Worm (Caenorhabditis elegans) whole organism, mixed stage, embryonic: ENCODE measurements around the gene Y54G2A.37.

ENCODE experiments used
- drap-1 ChIP-seq: fragments of 200-800 bp; sonication (Bioruptor generic); optimal IDR thresholded peaks from 3 replicates; lab custom pipeline; 2018; ENCODE audit warnings: mild to moderate bottlenecking, missing genetic modification characterization, missing compliant biosample characterization
- elt-1 ChIP-seq: sonication (generic microtip); optimal IDR thresholded peaks from 2 replicates; lab custom pipeline; 2017; ENCODE audit warnings: missing genetic modification characterization, mild to moderate bottlenecking, missing compliant biosample characterization, antibody characterized with exemption, moderate library complexity, borderline replicate concordance; ENCODE audit not compliant: insufficient read depth
- elt-3 ChIP-seq: fragments of 150-350 bp; optimal IDR thresholded peaks from 2 replicates; lab custom pipeline; 2014; ENCODE audit warnings: missing biosample characterization, missing genetic modification characterization
- lin-13 ChIP-seq: fragments of 150-350 bp; optimal IDR thresholded peaks from 2 replicates; lab custom pipeline; 2014; ENCODE audit warnings: missing biosample characterization, missing genetic modification characterization
- lsy-2 ChIP-seq: fragments of 150-350 bp; optimal IDR thresholded peaks from 2 replicates; lab custom pipeline; 2014; ENCODE audit warnings: missing biosample characterization, missing genetic modification characterization
- mep-1 ChIP-seq: fragments of 150-350 bp; optimal IDR thresholded peaks from 2 replicates; lab custom pipeline; 2017; ENCODE audit warnings: missing biosample characterization, missing genetic modification reagents, missing genetic modification characterization, inconsistent platforms
- nhr-237 ChIP-seq: fragments of 150-350 bp; optimal IDR thresholded peaks from 2 replicates; lab custom pipeline; 2014; ENCODE audit warnings: missing biosample characterization, missing genetic modification characterization
- nhr-76 ChIP-seq: sonication (generic microtip); optimal IDR thresholded peaks from 2 replicates; lab custom pipeline; 2017; ENCODE audit warnings: missing biosample characterization, missing genetic modification characterization
- pha-4 ChIP-seq: fragments of 150-350 bp; optimal IDR thresholded peaks from 2 replicates; lab custom pipeline; 2018; ENCODE audit warnings: missing biosample characterization, missing genetic modification reagents, missing genetic modification characterization
- snpc-4 ChIP-seq: fragments of 150-350 bp; optimal IDR thresholded peaks from 2 replicates; lab custom pipeline; 2014; ENCODE audit warnings: missing biosample characterization, missing genetic modification characterization
- sptf-1 ChIP-seq: sonication (generic microtip); optimal IDR thresholded peaks from 2 replicates; lab custom pipeline; 2017; ENCODE audit warnings: mild to moderate bottlenecking, missing genetic modification characterization, moderate library complexity, missing compliant biosample characterization
- unc-39 ChIP-seq: fragments of 150-350 bp; optimal IDR thresholded peaks from 2 replicates; lab custom pipeline; 2014; ENCODE audit warnings: missing biosample characterization, missing genetic modification characterization
- unc-62 ChIP-seq: fragments of 150-350 bp; optimal IDR thresholded peaks from 2 replicates; lab custom pipeline; 2014; ENCODE audit warnings: missing biosample characterization, missing genetic modification reagents, missing genetic modification characterization
- ztf-11 ChIP-seq: fragments of 150-350 bp; optimal IDR thresholded peaks from 2 replicates; lab custom pipeline; 2014; ENCODE audit warnings: missing biosample characterization, missing genetic modification characterization

DNA sequence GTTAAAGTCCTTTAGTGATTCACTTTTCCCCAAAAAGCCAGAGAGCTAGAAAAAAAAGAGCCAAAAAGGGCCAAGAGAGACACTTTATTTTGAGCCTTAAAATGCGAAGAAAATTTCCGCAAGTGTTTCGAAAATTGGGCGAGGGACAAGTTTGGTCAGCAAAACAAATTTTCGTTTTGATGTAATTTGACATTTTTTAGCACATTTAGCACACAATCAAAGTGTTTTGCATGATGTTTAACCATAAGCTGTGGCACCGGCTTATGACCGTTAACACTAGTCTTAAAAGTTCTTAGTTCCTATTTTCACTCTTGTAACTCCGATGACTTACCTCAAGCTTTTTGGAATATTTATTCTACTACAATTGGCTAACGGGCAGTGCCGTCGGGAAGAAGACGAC is at the start of gene Y54G2A.37:
- no peak for TF ChIP-seq nhr-237 (tag; lab: Kevin White, UChicago)
- no peak for TF ChIP-seq lsy-2 (tag; lab: Kevin White, UChicago)
- TF ChIP-seq elt-1 (tag; lab: Kevin White, UChicago), result no peak
- no peak for TF ChIP-seq unc-62 (GFP tag; lab: Kevin White, UChicago)
- TF ChIP-seq drap-1 (GFP tag; lab: Kevin White, UChicago), result no peak
- no peak for TF ChIP-seq elt-3 (tag; lab: Kevin White, UChicago)
- no peak for TF ChIP-seq ztf-11 (tag; lab: Kevin White, UChicago)
- TF ChIP-seq pha-4, result no peak
- no peak for TF ChIP-seq unc-39 (tag; lab: Kevin White, UChicago)
- no peak for TF ChIP-seq sptf-1 (tag; lab: Kevin White, UChicago)
- no peak for TF ChIP-seq lin-13 (tag; lab: Kevin White, UChicago)
- TF ChIP-seq mep-1 (tag; lab: Kevin White, UChicago), result no peak
- no peak for TF ChIP-seq snpc-4
- no peak for TF ChIP-seq nhr-76 (tag; lab: Kevin White, UChicago)
